Worm (Caenorhabditis elegans): ENCODE data around the gene ZK1290.1.

Gene ZK1290.1

ce11 chrII:7583555-7583954, 22.0 kb downstream of the ZK1290.1 start, which contains the start of gene mks-3:
Gene mks-3, minus strand, starts transcription at chrII:7583655.
- no peak for TF ChIP-seq klf-2 (GFP tag; conservative IDR thresholded peaks at IDR 0.05)
- no peak for TF ChIP-seq T22C8.4 (GFP tag; IDR thresholded peaks at IDR 0.05)
- no peak for TF ChIP-seq ztf-29 (GFP tag; IDR thresholded peaks at IDR 0.05)
- TF ChIP-seq cog-1 (tag; optimal IDR thresholded peaks at IDR 0.05) = no peak
- TF ChIP-seq ztf-23 (GFP tag; IDR thresholded peaks at IDR 0.05) = no peak
- no peak for TF ChIP-seq tab-1 (GFP tag; IDR thresholded peaks at IDR 0.05)
- no peak for TF ChIP-seq flt-1 (GFP tag; IDR thresholded peaks at IDR 0.05)

- no peak for TF ChIP-seq T22C8.4 (GFP tag; IDR thresholded peaks at IDR 0.05)
- TF ChIP-seq flt-1 (GFP tag; IDR thresholded peaks at IDR 0.05) = no peak
- TF ChIP-seq tab-1 (GFP tag; IDR thresholded peaks at IDR 0.05) = no peak
- no peak for TF ChIP-seq klf-2 (GFP tag; conservative IDR thresholded peaks at IDR 0.05)
- TF ChIP-seq ref-1 (GFP tag; conservative IDR thresholded peaks at IDR 0.05) = no peak
- TF ChIP-seq ztf-29 (GFP tag; IDR thresholded peaks at IDR 0.05) = no peak
- no peak for TF ChIP-seq cog-1 (tag; optimal IDR thresholded peaks at IDR 0.05)
- no peak for TF ChIP-seq ztf-23 (GFP tag; IDR thresholded peaks at IDR 0.05)
- no peak for TF ChIP-seq med-1 (GFP tag; optimal IDR thresholded peaks at IDR 0.05; ENCODE audit: insufficient read depth)
These were observed 26.7 kb downstream of the ZK1290.1 start for ce11 chrII:7588295-7588694.

- no peak for TF ChIP-seq T22C8.4 (GFP tag; IDR thresholded peaks at IDR 0.05)
- no peak for TF ChIP-seq ztf-29 (GFP tag; IDR thresholded peaks at IDR 0.05)
- no peak for TF ChIP-seq flt-1 (GFP tag; IDR thresholded peaks at IDR 0.05)
- TF ChIP-seq tab-1 (GFP tag; IDR thresholded peaks at IDR 0.05) = no peak
- TF ChIP-seq ref-1 (GFP tag; conservative IDR thresholded peaks at IDR 0.05) = no peak
- no peak for TF ChIP-seq klf-2 (GFP tag; conservative IDR thresholded peaks at IDR 0.05)
- no peak for TF ChIP-seq cog-1 (tag; optimal IDR thresholded peaks at IDR 0.05)
- no peak for TF ChIP-seq ztf-23 (GFP tag; IDR thresholded peaks at IDR 0.05)
- TF ChIP-seq med-1 (GFP tag; optimal IDR thresholded peaks at IDR 0.05; ENCODE audit: insufficient read depth) = no peak
These were observed 31.7 kb downstream of the ZK1290.1 start for ce11 chrII:7593227-7593626.

- no peak for TF ChIP-seq flt-1 (GFP tag; IDR thresholded peaks at IDR 0.05)
- no peak for TF ChIP-seq klf-2 (GFP tag; conservative IDR thresholded peaks at IDR 0.05)
- no peak for TF ChIP-seq cog-1 (tag; optimal IDR thresholded peaks at IDR 0.05)
- no peak for TF ChIP-seq tab-1 (GFP tag; IDR thresholded peaks at IDR 0.05)
- no peak for TF ChIP-seq ref-1 (GFP tag; conservative IDR thresholded peaks at IDR 0.05)
- TF ChIP-seq med-1 (GFP tag; optimal IDR thresholded peaks at IDR 0.05; ENCODE audit: insufficient read depth) = no peak
- TF ChIP-seq T22C8.4 (GFP tag; IDR thresholded peaks at IDR 0.05) = no peak
- no peak for TF ChIP-seq ztf-23 (GFP tag; IDR thresholded peaks at IDR 0.05)
- no peak for TF ChIP-seq ztf-29 (GFP tag; IDR thresholded peaks at IDR 0.05)
These were observed 32.7 kb downstream of the ZK1290.1 start for ce11 chrII:7594262-7594661.

- no peak for TF ChIP-seq ztf-29 (GFP tag; IDR thresholded peaks at IDR 0.05)
- TF ChIP-seq cog-1 (tag; optimal IDR thresholded peaks at IDR 0.05) = no peak
- no peak for TF ChIP-seq klf-2 (GFP tag; conservative IDR thresholded peaks at IDR 0.05)
- TF ChIP-seq ztf-23 (GFP tag; IDR thresholded peaks at IDR 0.05) = no peak
- no peak for TF ChIP-seq tab-1 (GFP tag; IDR thresholded peaks at IDR 0.05)
- no peak for TF ChIP-seq ref-1 (GFP tag; conservative IDR thresholded peaks at IDR 0.05)
- no peak for TF ChIP-seq med-1 (GFP tag; optimal IDR thresholded peaks at IDR 0.05; ENCODE audit: insufficient read depth)
- no peak for TF ChIP-seq flt-1 (GFP tag; IDR thresholded peaks at IDR 0.05)
- TF ChIP-seq T22C8.4 (GFP tag; IDR thresholded peaks at IDR 0.05) = no peak
These were observed 33.2 kb downstream of the ZK1290.1 start, which contains the start of gene syd-1 for ce11 chrII:7594812-7595211. Gene syd-1, minus strand, starts transcription at chrII:7594912.

ce11 chrII:7598702-7599314, 37.2 kb downstream of the ZK1290.1 start, which contains the start of gene pgam-5:
Gene pgam-5, minus strand, starts transcription at chrII:7598752.
- TF ChIP-seq cog-1 (tag; optimal IDR thresholded peaks at IDR 0.05) (no peak), T22C8.4 (GFP tag; IDR thresholded peaks at IDR 0.05) (no peak), ztf-29 (GFP tag; IDR thresholded peaks at IDR 0.05) (no peak), med-1 (GFP tag; optimal IDR thresholded peaks at IDR 0.05; ENCODE audit: insufficient read depth) (no peak)

- TF ChIP-seq cog-1 (tag; optimal IDR thresholded peaks at IDR 0.05) = no peak
- no peak for TF ChIP-seq tab-1 (GFP tag; IDR thresholded peaks at IDR 0.05)
- no peak for TF ChIP-seq flt-1 (GFP tag; IDR thresholded peaks at IDR 0.05)
- no peak for TF ChIP-seq med-1 (GFP tag; optimal IDR thresholded peaks at IDR 0.05; ENCODE audit: insufficient read depth)
- no peak for TF ChIP-seq ref-1 (GFP tag; conservative IDR thresholded peaks at IDR 0.05)
- TF ChIP-seq ztf-29 (GFP tag; IDR thresholded peaks at IDR 0.05) = no peak
- TF ChIP-seq klf-2 (GFP tag; conservative IDR thresholded peaks at IDR 0.05) = no peak
- TF ChIP-seq T22C8.4 (GFP tag; IDR thresholded peaks at IDR 0.05) = no peak
- TF ChIP-seq ztf-23 (GFP tag; IDR thresholded peaks at IDR 0.05) = no peak
These were observed 37.8 kb downstream of the ZK1290.1 start, which contains the start of gene npp-21 for ce11 chrII:7599357-7599756. Gene npp-21, plus strand, starts transcription at chrII:7599657.

ce11 chrII:7605306-7605705, 43.7 kb downstream of the ZK1290.1 start, which contains the start of gene osm-8:
Gene osm-8, minus strand, starts transcription at chrII:7605406.
- TF ChIP-seq flt-1 (GFP tag; IDR thresholded peaks at IDR 0.05) (no peak), ztf-29 (GFP tag; IDR thresholded peaks at IDR 0.05) (no peak), cog-1 (tag; optimal IDR thresholded peaks at IDR 0.05) (no peak), tab-1 (GFP tag; IDR thresholded peaks at IDR 0.05) (no peak), ztf-23 (GFP tag; IDR thresholded peaks at IDR 0.05) (no peak), klf-2 (GFP tag; conservative IDR thresholded peaks at IDR 0.05) (no peak), med-1 (GFP tag; optimal IDR thresholded peaks at IDR 0.05; ENCODE audit: insufficient read depth) (no peak), ref-1 (GFP tag; conservative IDR thresholded peaks at IDR 0.05) (no peak), T22C8.4 (GFP tag; IDR thresholded peaks at IDR 0.05) (no peak)

- no peak for TF ChIP-seq cog-1 (tag; optimal IDR thresholded peaks at IDR 0.05)
- TF ChIP-seq ztf-23 (GFP tag; IDR thresholded peaks at IDR 0.05) = no peak
- TF ChIP-seq T22C8.4 (GFP tag; IDR thresholded peaks at IDR 0.05) = no peak
- no peak for TF ChIP-seq flt-1 (GFP tag; IDR thresholded peaks at IDR 0.05)
- no peak for TF ChIP-seq klf-2 (GFP tag; conservative IDR thresholded peaks at IDR 0.05)
- TF ChIP-seq ref-1 (GFP tag; conservative IDR thresholded peaks at IDR 0.05) = no peak
- no peak for TF ChIP-seq med-1 (GFP tag; optimal IDR thresholded peaks at IDR 0.05; ENCODE audit: insufficient read depth)
- no peak for TF ChIP-seq ztf-29 (GFP tag; IDR thresholded peaks at IDR 0.05)
- no peak for TF ChIP-seq tab-1 (GFP tag; IDR thresholded peaks at IDR 0.05)
These were observed 46.4 kb downstream of the ZK1290.1 start, which contains the start of gene lips-17 for ce11 chrII:7607953-7608352. Gene lips-17, plus strand, starts transcription at chrII:7608253.

All from whole organism, midembryonic.